Fruit fly (Drosophila melanogaster): ENCODE measurements around the gene Coq8.

The Coq8 gene

DNA sequence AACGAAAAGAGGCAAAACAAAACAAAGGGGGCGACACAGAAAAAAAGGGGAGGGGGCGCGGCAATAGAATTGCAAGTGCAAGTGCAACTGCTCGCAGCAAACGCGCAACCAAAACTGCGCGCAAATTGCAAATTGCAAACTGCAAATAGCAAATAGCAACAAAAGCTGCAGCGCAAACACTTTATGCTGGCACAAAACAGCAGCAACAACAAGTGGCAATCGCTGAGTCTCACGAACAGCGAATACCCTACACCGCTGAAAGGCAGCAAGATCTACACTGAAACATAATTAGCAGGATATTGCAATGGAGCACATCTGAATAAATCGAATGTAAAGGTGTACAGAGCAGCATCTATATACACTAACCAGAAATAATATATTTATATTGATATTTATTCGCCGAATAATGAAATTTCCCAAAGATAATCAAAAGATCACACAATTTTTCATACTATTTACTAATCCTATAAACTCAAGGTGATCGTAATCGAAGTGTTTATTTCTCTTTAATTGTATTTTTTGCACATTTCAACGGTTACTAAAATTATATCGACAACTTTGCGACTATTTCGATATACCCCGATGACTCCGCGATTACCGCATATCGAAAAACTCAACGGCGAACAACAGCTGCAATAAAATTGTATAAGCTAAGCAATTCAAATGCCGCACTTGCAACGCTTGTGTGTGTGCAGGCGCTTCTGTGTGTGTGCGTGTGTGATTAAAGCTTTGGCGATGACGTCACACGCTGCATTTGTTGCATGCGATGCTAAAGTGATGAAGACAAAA, 5.2 kb upstream of the Coq8 start, which contains the start of gene CG4404 (continued):
- TF ChIP-seq CG6791 (GFP tag; IDR thresholded peaks at IDR 0.05; ENCODE audit: partially characterized antibody) (peak; percentile 47; the same call in 1 of the 3 replicates), Blimp-1 (GFP tag; optimal IDR thresholded peaks at IDR 0.05) (no peak), CG34422 (GFP tag; IDR thresholded peaks at IDR 0.05) (no peak), vnd (GFP tag; IDR thresholded peaks at IDR 0.05; ENCODE audit: partially characterized antibody) (0 out of 3 replicates have a peak, but pooled peaks have one; percentile 24), CG7271 (tag; optimal IDR thresholded peaks at IDR 0.05) (no peak), hbn (GFP tag; IDR thresholded peaks at IDR 0.05; ENCODE audit: partially characterized antibody) (no peak), tap (tag; optimal IDR thresholded peaks at IDR 0.05) (no peak), Dp (GFP tag; optimal IDR thresholded peaks at IDR 0.05) (no peak), NfI (GFP tag; optimal IDR thresholded peaks at IDR 0.05) (no peak), emc (GFP tag; optimal IDR thresholded peaks at IDR 0.05) (no peak), CG4820 (GFP tag; optimal IDR thresholded peaks at IDR 0.05) (no peak), CG18619 (GFP tag; optimal IDR thresholded peaks at IDR 0.05) (no peak), so (GFP tag; IDR thresholded peaks at IDR 0.05) (no peak), CG43689 (GFP tag; IDR thresholded peaks at IDR 0.05) (no peak), Lim3 (GFP tag; IDR thresholded peaks at IDR 0.05) (no peak), exex (tag; optimal IDR thresholded peaks at IDR 0.05) (no peak), CG8765 (GFP tag; IDR thresholded peaks at IDR 0.05) (no peak), CG32772 (GFP tag; IDR thresholded peaks at IDR 0.05) (no peak), CG31224 (GFP tag; IDR thresholded peaks at IDR 0.05) (no peak), ems (GFP tag; optimal IDR thresholded peaks at IDR 0.05) (no peak), CG11723 (GFP tag; optimal IDR thresholded peaks at IDR 0.05) (no peak), YL-1 (GFP tag; optimal IDR thresholded peaks at IDR 0.05) (no peak), CG4282 (GFP tag; optimal IDR thresholded peaks at IDR 0.05) (no peak), zfh2 (GFP tag; optimal IDR thresholded peaks at IDR 0.05) (no peak), CG14050 (GFP tag; IDR thresholded peaks at IDR 0.05) (no peak), nerfin-2 (GFP tag; IDR thresholded peaks at IDR 0.05; ENCODE audit: partially characterized antibody) (no peak), CG9437 (GFP tag; optimal IDR thresholded peaks at IDR 0.05) (no peak), CG9215 (GFP tag; IDR thresholded peaks at IDR 0.05) (no peak), ATbp (GFP tag; optimal IDR thresholded peaks at IDR 0.05) (no peak), Ets65A (GFP tag) (no peak), CG7963 (GFP tag; IDR thresholded peaks at IDR 0.05; ENCODE audit: partially characterized antibody) (0 out of 3 replicates have a peak, but pooled peaks have one; percentile 26), CG14014 (GFP tag; IDR thresholded peaks at IDR 0.05) (no peak), CG11247 (GFP tag; IDR thresholded peaks at IDR 0.05) (no peak), dysf (GFP tag; IDR thresholded peaks at IDR 0.05) (no peak), CG4404 (GFP tag; IDR thresholded peaks at IDR 0.05) (no peak), Dip2 (GFP tag; IDR thresholded peaks at IDR 0.05) (no peak), jing (GFP tag; optimal IDR thresholded peaks at IDR 0.05) (no peak), Eip74EF (GFP tag; optimal IDR thresholded peaks at IDR 0.05) (no peak), ci (GFP tag; IDR thresholded peaks at IDR 0.05) (0 out of 3 replicates have a peak, but pooled peaks have one; percentile 14), Hsf (GFP tag; optimal IDR thresholded peaks at IDR 0.05) (no peak), CG3847 (GFP tag; IDR thresholded peaks at IDR 0.05) (no peak), CrebB (tag; optimal IDR thresholded peaks at IDR 0.05) (no peak), ken (GFP tag; IDR thresholded peaks at IDR 0.05) (no peak), HmgD (GFP tag; optimal IDR thresholded peaks at IDR 0.05) (no peak), CG8089 (GFP tag; optimal IDR thresholded peaks at IDR 0.05) (no peak), gsb (GFP tag; IDR thresholded peaks at IDR 0.05) (no peak), btn (GFP tag; optimal IDR thresholded peaks at IDR 0.05) (no peak), CG6272 (GFP tag; IDR thresholded peaks at IDR 0.05) (no peak), E2f2 (GFP tag; IDR thresholded peaks at IDR 0.05) (0 out of 2 replicates have a peak, but pooled peaks have one; percentile 11), CG9797 (GFP tag; optimal IDR thresholded peaks at IDR 0.05) (no peak)

Measured in whole organism, embryonic.